Worm (Caenorhabditis elegans) whole organism, L4/young adult: ENCODE data around the gene Y102A5C.4.

Source experiments
- dao-5 ChIP-seq: sonication (generic microtip); optimal IDR thresholded peaks from 2 replicates; lab custom pipeline; 2016; ENCODE audit warnings: missing genotype, missing genetic modification characterization, moderate library complexity, missing compliant biosample characterization
- him-1 ChIP-seq: sonication (generic microtip); optimal IDR thresholded peaks from 2 replicates; lab custom pipeline; 2016; ENCODE audit warnings: missing genotype, missing genetic modification reagents, missing genetic modification characterization, missing compliant biosample characterization

DNA sequence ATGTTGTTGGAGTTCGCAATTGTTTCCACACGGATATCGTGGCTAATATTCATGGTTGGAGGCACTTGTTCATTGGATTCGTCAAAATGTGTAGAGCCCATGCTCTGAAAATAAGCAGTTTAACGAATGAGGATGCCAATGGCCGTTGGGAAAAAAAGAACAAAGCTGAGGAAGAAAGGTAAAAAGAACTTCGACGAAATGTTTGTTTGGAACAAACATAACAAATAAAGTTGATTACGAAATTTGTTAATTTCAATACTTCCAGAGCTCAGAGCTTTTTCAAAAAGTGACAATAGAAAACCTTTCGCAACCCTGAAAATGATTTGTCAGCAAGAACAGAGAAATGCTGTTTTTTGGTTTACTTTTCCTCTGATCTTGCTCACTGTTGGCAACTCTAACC, 42.0 kb upstream of the Y102A5C.4 start, which contains the start of gene F09C6.3:
- TF ChIP-seq him-1 (tag; lab: Kevin White, UChicago) (no peak), dao-5 (tag; lab: Kevin White, UChicago) (no peak)
